Fruit fly (Drosophila melanogaster): ENCODE measurements around the gene tilB.

Gene tilB

dm6 chrX:22455509-22456179 is 6.1 kb downstream of the tilB start, which contains the start of gene Usp2 (continued):
- TF ChIP-seq dpn (GFP tag; optimal IDR thresholded peaks at IDR 0.05) = peak in 1 of 2 experiments; percentile 12
- TF ChIP-seq crc (GFP tag; optimal IDR thresholded peaks at IDR 0.05) = no peak
- no peak for TF ChIP-seq Hr3 (GFP tag; optimal IDR thresholded peaks at IDR 0.05)
- no peak for TF ChIP-seq CG14014 (GFP tag; IDR thresholded peaks at IDR 0.05)
- TF ChIP-seq lilli (GFP tag; optimal IDR thresholded peaks at IDR 0.05) = no peak
- TF ChIP-seq insv (GFP tag; optimal IDR thresholded peaks at IDR 0.05) = no peak
- TF ChIP-seq trh (GFP tag; optimal IDR thresholded peaks at IDR 0.05) = no peak
- no peak for TF ChIP-seq scrt (GFP tag; optimal IDR thresholded peaks at IDR 0.05)
- TF ChIP-seq CG17385 (GFP tag; optimal IDR thresholded peaks at IDR 0.05) = no peak
- TF ChIP-seq Lim3 (GFP tag; IDR thresholded peaks at IDR 0.05) = no peak
- TF ChIP-seq klu (GFP tag; IDR thresholded peaks at IDR 0.05) = no peak
- peak; percentile 27; the same call in 1 of the 2 replicates for TF ChIP-seq E2f2 (GFP tag; IDR thresholded peaks at IDR 0.05)
- TF ChIP-seq CG4617 (GFP tag; optimal IDR thresholded peaks at IDR 0.05; ENCODE audit: borderline replicate concordance) = peak; percentile 69
- TF ChIP-seq CG43689 (GFP tag; IDR thresholded peaks at IDR 0.05) = no peak
- no peak for TF ChIP-seq cad (GFP tag; optimal IDR thresholded peaks at IDR 0.05)
- TF ChIP-seq CG1603 (tag; optimal IDR thresholded peaks at IDR 0.05) = peak; percentile 71
- no peak for TF ChIP-seq fd3F (GFP tag; optimal IDR thresholded peaks at IDR 0.05)
- 0 out of 2 replicates have a peak, but pooled peaks have one; percentile 11 for TF ChIP-seq HLH3B (GFP tag; IDR thresholded peaks at IDR 0.05)
- peak; percentile 81 for TF ChIP-seq pzg (GFP tag; optimal IDR thresholded peaks at IDR 0.05)
- TF ChIP-seq salm (tag; optimal IDR thresholded peaks at IDR 0.05) = no peak
- TF ChIP-seq corto (GFP tag; optimal IDR thresholded peaks at IDR 0.05) = no peak
- TF ChIP-seq CG18619 (GFP tag; optimal IDR thresholded peaks at IDR 0.05) = no peak
- no peak for TF ChIP-seq nau (GFP tag; optimal IDR thresholded peaks at IDR 0.05)
- 0 out of 2 replicates have a peak, but pooled peaks have one; percentile 19 for TF ChIP-seq CG32772 (GFP tag; IDR thresholded peaks at IDR 0.05)
- no peak for TF ChIP-seq dm (GFP tag; optimal IDR thresholded peaks at IDR 0.05)
- 0 out of 4 replicates have a peak, but pooled peaks have one; percentile 46 for TF ChIP-seq chinmo (GFP tag; IDR thresholded peaks at IDR 0.05; ENCODE audit: partially characterized antibody)
- TF ChIP-seq CG12104 (GFP tag; optimal IDR thresholded peaks at IDR 0.05) = no peak
- TF ChIP-seq Gsc (GFP tag; IDR thresholded peaks at IDR 0.05) = no peak
- TF ChIP-seq CG12236 (GFP tag; optimal IDR thresholded peaks at IDR 0.05) = no peak
- no peak for TF ChIP-seq Eip74EF (GFP tag; optimal IDR thresholded peaks at IDR 0.05)
- TF ChIP-seq CG12391 (tag; optimal IDR thresholded peaks at IDR 0.05) = no peak
- no peak for TF ChIP-seq CG3407 (GFP tag; optimal IDR thresholded peaks at IDR 0.05)
- TF ChIP-seq emc (GFP tag; optimal IDR thresholded peaks at IDR 0.05) = no peak
- TF ChIP-seq CG9437 (GFP tag; optimal IDR thresholded peaks at IDR 0.05) = no peak
- TF ChIP-seq Blimp-1 (GFP tag; optimal IDR thresholded peaks at IDR 0.05) = no peak
- TF ChIP-seq unpg (GFP tag; optimal IDR thresholded peaks at IDR 0.05) = no peak
- peak; percentile 50; the same call in 1 of the 2 replicates for TF ChIP-seq Rfx (GFP tag; IDR thresholded peaks at IDR 0.05)
- no peak for TF ChIP-seq CG6765 (GFP tag; optimal IDR thresholded peaks at IDR 0.05)
- no peak for TF ChIP-seq Neu2 (GFP tag; optimal IDR thresholded peaks at IDR 0.05; ENCODE audit: borderline replicate concordance)
- TF ChIP-seq zf30C (GFP tag; optimal IDR thresholded peaks at IDR 0.05) = no peak
- no peak for TF ChIP-seq H15 (GFP tag; IDR thresholded peaks at IDR 0.05)
- no peak for TF ChIP-seq seq (GFP tag; IDR thresholded peaks at IDR 0.05)
- no peak for TF ChIP-seq CG10147 (GFP tag; optimal IDR thresholded peaks at IDR 0.05)
- TF ChIP-seq ftz-f1 (GFP tag; optimal IDR thresholded peaks at IDR 0.05) = no peak
- no peak for TF ChIP-seq Dad (GFP tag; optimal IDR thresholded peaks at IDR 0.05)
- TF ChIP-seq luna (GFP tag; optimal IDR thresholded peaks at IDR 0.05) = no peak
- peak; percentile 56 for TF ChIP-seq HLH4C (GFP tag; IDR thresholded peaks at IDR 0.05; ENCODE audit: partially characterized antibody)
- TF ChIP-seq CG8765 (GFP tag; IDR thresholded peaks at IDR 0.05) = no peak
- no peak for TF ChIP-seq CG9215 (GFP tag; IDR thresholded peaks at IDR 0.05)
- TF ChIP-seq CG15601 (tag; optimal IDR thresholded peaks at IDR 0.05) = no peak
